Fruit fly (Drosophila melanogaster) whole organism, adult: Measurements from ENCODE around the gene CG9514.

Experiments used
- CG7101 ChIP-seq: fragments of 200-800 bp; sonication (Bioruptor generic); optimal IDR thresholded peaks from 2 replicates; lab custom pipeline; 2018; ENCODE audit warnings: missing biosample characterization, mild to moderate bottlenecking, missing genetic modification characterization, moderate library complexity
- Crg-1 ChIP-seq: fragments of 200-800 bp; sonication (Bioruptor generic); optimal IDR thresholded peaks from 2 replicates; lab custom pipeline; 2016; ENCODE audit warnings: missing biosample characterization, missing genetic modification characterization
- Hr96 ChIP-seq: fragments of 200-800 bp; sonication (Bioruptor generic); optimal IDR thresholded peaks from 2 replicates; lab custom pipeline; 2016; ENCODE audit warnings: missing biosample characterization, missing genetic modification characterization
- Mnt ChIP-seq: fragments of 200-800 bp; sonication (Bioruptor generic); optimal IDR thresholded peaks from 2 replicates; lab custom pipeline; 2016; ENCODE audit warnings: missing biosample characterization, mild to moderate bottlenecking, missing genetic modification characterization
- cic ChIP-seq: fragments of 200-800 bp; sonication (Bioruptor generic); optimal IDR thresholded peaks from 2 replicates; lab custom pipeline; 2017; ENCODE audit warnings: missing biosample characterization, mild to moderate bottlenecking, missing genetic modification characterization, moderate library complexity
- cnc ChIP-seq, 2 experiments: fragments of >200 bp; optimal IDR thresholded peaks; 2 replicates each; lab custom pipeline; 2017
- pad ChIP-seq: fragments of 200-800 bp; sonication (Bioruptor generic); optimal IDR thresholded peaks from 3 replicates; lab custom pipeline; 2017; ENCODE audit warnings: missing biosample characterization, missing genetic modification characterization, mild to moderate bottlenecking, moderate library complexity, missing genetic modification reagents
- tj ChIP-seq: fragments of 200-800 bp; sonication (Bioruptor generic); optimal IDR thresholded peaks from 3 replicates; lab custom pipeline; 2017; ENCODE audit warnings: missing biosample characterization, mild to moderate bottlenecking, missing genetic modification characterization, moderate library complexity

DNA sequence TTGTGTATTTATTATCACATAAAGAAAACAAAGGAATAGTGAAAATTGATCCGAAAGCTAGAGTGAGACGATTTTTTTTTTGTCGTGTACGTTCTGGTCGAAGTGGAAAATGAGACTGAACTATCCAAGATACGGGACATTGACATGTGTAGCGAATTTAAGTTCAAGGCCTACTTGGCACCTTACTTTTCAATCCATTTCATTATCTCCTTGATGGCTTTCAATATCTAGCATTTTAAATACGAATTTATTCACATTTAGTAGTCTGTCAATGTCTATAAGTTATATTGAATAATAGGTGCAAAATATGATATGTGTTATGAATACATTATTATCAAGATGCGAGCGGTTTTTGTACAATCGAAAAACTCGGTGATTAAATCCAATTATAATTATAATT lies 32.2 kb upstream of the CG9514 start, which contains the start of gene CG32591:
- TF ChIP-seq cnc (optimal IDR thresholded peaks at IDR 0.05; lab: Kevin White, UChicago) = no peak
- TF ChIP-seq Hr96 = no peak
- no peak for TF ChIP-seq CG7101 (tag; lab: Kevin White, UChicago)
- TF ChIP-seq pad (GFP tag; lab: Kevin White, UChicago) = no peak
- no peak for TF ChIP-seq tj (GFP tag; lab: Kevin White, UChicago)
- TF ChIP-seq cic (GFP tag; lab: Kevin White, UChicago) = no peak
- TF ChIP-seq Crg-1 (GFP tag; lab: Kevin White, UChicago) = no peak
- TF ChIP-seq Mnt (GFP tag; lab: Kevin White, UChicago) = no peak
